Worm (Caenorhabditis elegans): ENCODE results near the gene F43G6.7.

DNA sequence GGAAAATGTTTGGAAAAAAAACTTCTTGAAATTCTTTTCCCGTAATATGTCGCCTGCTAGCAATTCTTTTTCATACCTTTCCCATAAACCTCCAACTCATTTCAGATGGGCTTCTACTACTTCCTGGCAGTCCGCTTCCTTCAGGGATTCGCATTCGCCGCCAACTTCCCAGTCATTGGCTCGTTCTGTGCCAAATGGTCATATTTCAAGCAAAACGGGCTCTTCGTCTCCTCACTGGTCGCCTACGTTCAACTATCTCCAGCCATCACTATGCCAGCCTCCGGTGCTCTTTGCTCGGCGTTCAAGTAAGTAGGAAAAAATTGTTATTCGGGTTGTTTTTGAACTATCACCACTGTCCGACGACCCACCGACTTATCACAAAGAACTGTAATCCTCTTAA lies 33.5 kb downstream of the F43G6.7 start:
- TF ChIP-seq ZK546.5 (tag; optimal IDR thresholded peaks at IDR 0.05) (no peak), lin-15B (tag; optimal IDR thresholded peaks at IDR 0.05) (no peak), nhr-76 (tag; optimal IDR thresholded peaks at IDR 0.05) (no peak), unc-62 (GFP tag; optimal IDR thresholded peaks at IDR 0.05) (no peak), nhr-43 (tag; optimal IDR thresholded peaks at IDR 0.05; ENCODE audit: poor library complexity, severe bottlenecking) (peak; percentile 5), nhr-12 (tag; optimal IDR thresholded peaks at IDR 0.05) (no peak)

Measured in whole organism, L3 larva.